Fruit fly (Drosophila melanogaster): ENCODE measurements around the gene CG14137.

CG14137 gene

dm6 chr3L:11551949-11552348, 47.9 kb downstream of the CG14137 start (continued):
- TF ChIP-seq onecut (GFP tag; IDR thresholded peaks at IDR 0.05) (no peak), kah (GFP tag; optimal IDR thresholded peaks at IDR 0.05) (no peak), gcm2 (GFP tag; optimal IDR thresholded peaks at IDR 0.05) (no peak), Adf1 (GFP tag; IDR thresholded peaks at IDR 0.05) (no peak), CG10321 (GFP tag; IDR thresholded peaks at IDR 0.05) (no peak), lbe (GFP tag; optimal IDR thresholded peaks at IDR 0.05) (no peak), CG15479 (GFP tag; optimal IDR thresholded peaks at IDR 0.05) (no peak), CG17829 (tag; optimal IDR thresholded peaks at IDR 0.05) (peak; percentile 55), Asciz (GFP tag; optimal IDR thresholded peaks at IDR 0.05) (no peak), sens-2 (GFP tag; IDR thresholded peaks at IDR 0.05) (no peak), NK7.1 (GFP tag; optimal IDR thresholded peaks at IDR 0.05) (no peak), Awh (GFP tag; IDR thresholded peaks at IDR 0.05) (no peak), sens (GFP tag) (peak; percentile 87), CG3281 (GFP tag; optimal IDR thresholded peaks at IDR 0.05) (no peak), CG2678 (tag; optimal IDR thresholded peaks at IDR 0.05) (peak; percentile 46), CG11398 (GFP tag; optimal IDR thresholded peaks at IDR 0.05) (no peak), pfk (GFP tag; optimal IDR thresholded peaks at IDR 0.05) (no peak), CG13624 (GFP tag; optimal IDR thresholded peaks at IDR 0.05) (no peak), Fer2 (tag; optimal IDR thresholded peaks at IDR 0.05) (no peak), Ptx1 (GFP tag; IDR thresholded peaks at IDR 0.05) (peak; percentile 39; the same call in 1 of the 2 replicates), Sox102F (GFP tag; optimal IDR thresholded peaks at IDR 0.05) (peak; percentile 53), rib (GFP tag; IDR thresholded peaks at IDR 0.05) (no peak), Hr39 (optimal IDR thresholded peaks at IDR 0.05) (no peak), yki (optimal IDR thresholded peaks at IDR 0.05) (no peak), Opbp (GFP tag; IDR thresholded peaks at IDR 0.05; ENCODE audit: partially characterized antibody) (no peak), esg (GFP tag; conservative IDR thresholded peaks at IDR 0.05) (no peak; the same call in 1 of the 2 replicates), Nf-YB (GFP tag; optimal IDR thresholded peaks at IDR 0.05) (no peak), CG9932 (GFP tag; IDR thresholded peaks at IDR 0.05) (no peak), CG8944 (GFP tag; optimal IDR thresholded peaks at IDR 0.05) (no peak), sr (GFP tag; IDR thresholded peaks at IDR 0.05) (no peak), CG17568 (GFP tag; optimal IDR thresholded peaks at IDR 0.05) (no peak), YL-1 (GFP tag; optimal IDR thresholded peaks at IDR 0.05) (no peak), Hmx (GFP tag; optimal IDR thresholded peaks at IDR 0.05) (no peak), ranshi (GFP tag; IDR thresholded peaks at IDR 0.05) (0 out of 2 replicates have a peak, but pooled peaks have one; percentile 24), CG13287 (GFP tag; IDR thresholded peaks at IDR 0.05; ENCODE audit: partially characterized antibody) (no peak), tgo (GFP tag; IDR thresholded peaks at IDR 0.05) (0 out of 3 replicates have a peak, but pooled peaks have one; percentile 43), ac (GFP tag; optimal IDR thresholded peaks at IDR 0.05) (peak; percentile 46), vnd (GFP tag; IDR thresholded peaks at IDR 0.05; ENCODE audit: partially characterized antibody) (0 out of 3 replicates have a peak, but pooled peaks have one; percentile 19), CG11695 (GFP tag; IDR thresholded peaks at IDR 0.05) (0 out of 3 replicates have a peak, but pooled peaks have one; percentile 35), Sox100B (GFP tag; optimal IDR thresholded peaks at IDR 0.05) (peak; percentile 9), unpg (GFP tag; optimal IDR thresholded peaks at IDR 0.05) (peak; percentile 60), p53 (GFP tag; optimal IDR thresholded peaks at IDR 0.05) (no peak), Dll (GFP tag; IDR thresholded peaks at IDR 0.05; ENCODE audit: partially characterized antibody) (no peak), kay (GFP tag; optimal IDR thresholded peaks at IDR 0.05) (peak; percentile 6), CG13123 (GFP tag; optimal IDR thresholded peaks at IDR 0.05) (no peak), wor (GFP tag; IDR thresholded peaks at IDR 0.05) (no peak), run (tag; optimal IDR thresholded peaks at IDR 0.05) (no peak), TFAM (GFP tag; optimal IDR thresholded peaks at IDR 0.05) (no peak), CG4404 (GFP tag; IDR thresholded peaks at IDR 0.05) (0 out of 2 replicates have a peak, but pooled peaks have one; percentile 15), NC2α (GFP tag; optimal IDR thresholded peaks at IDR 0.05) (no peak), emc (GFP tag; optimal IDR thresholded peaks at IDR 0.05) (no peak), al (GFP tag; IDR thresholded peaks at IDR 0.05) (no peak)

Measured in whole organism, embryonic.